Fruit fly (Drosophila melanogaster) whole organism: ENCODE measurements around the gene cyr.

ENCODE experiments used
- CG8478 ChIP-seq: fragments of >200 bp; optimal IDR thresholded peaks from 2 replicates; lab custom pipeline; 2018; ENCODE audit warnings: inconsistent platforms
- Dll ChIP-seq: fragments of >200 bp; optimal IDR thresholded peaks from 2 replicates; lab custom pipeline; 2017
- EcR ChIP-seq, 2 experiments: fragments of >200 bp; optimal IDR thresholded peaks; 2 replicates each; lab custom pipeline; 2017; ENCODE audit warnings: missing biosample characterization in 2 of 2, missing genetic modification characterization in 2 of 2, missing genetic modification reagents in 2 of 2
- pan ChIP-seq: fragments of >200 bp; optimal IDR thresholded peaks from 2 replicates; lab custom pipeline; 2017
- psq ChIP-seq: fragments of >200 bp; optimal IDR thresholded peaks from 2 replicates; lab custom pipeline; 2017
- usp ChIP-seq: fragments of >200 bp; optimal IDR thresholded peaks from 2 replicates; lab custom pipeline; 2017; ENCODE audit warnings: missing biosample characterization, missing genetic modification characterization, mixed read lengths

DNA sequence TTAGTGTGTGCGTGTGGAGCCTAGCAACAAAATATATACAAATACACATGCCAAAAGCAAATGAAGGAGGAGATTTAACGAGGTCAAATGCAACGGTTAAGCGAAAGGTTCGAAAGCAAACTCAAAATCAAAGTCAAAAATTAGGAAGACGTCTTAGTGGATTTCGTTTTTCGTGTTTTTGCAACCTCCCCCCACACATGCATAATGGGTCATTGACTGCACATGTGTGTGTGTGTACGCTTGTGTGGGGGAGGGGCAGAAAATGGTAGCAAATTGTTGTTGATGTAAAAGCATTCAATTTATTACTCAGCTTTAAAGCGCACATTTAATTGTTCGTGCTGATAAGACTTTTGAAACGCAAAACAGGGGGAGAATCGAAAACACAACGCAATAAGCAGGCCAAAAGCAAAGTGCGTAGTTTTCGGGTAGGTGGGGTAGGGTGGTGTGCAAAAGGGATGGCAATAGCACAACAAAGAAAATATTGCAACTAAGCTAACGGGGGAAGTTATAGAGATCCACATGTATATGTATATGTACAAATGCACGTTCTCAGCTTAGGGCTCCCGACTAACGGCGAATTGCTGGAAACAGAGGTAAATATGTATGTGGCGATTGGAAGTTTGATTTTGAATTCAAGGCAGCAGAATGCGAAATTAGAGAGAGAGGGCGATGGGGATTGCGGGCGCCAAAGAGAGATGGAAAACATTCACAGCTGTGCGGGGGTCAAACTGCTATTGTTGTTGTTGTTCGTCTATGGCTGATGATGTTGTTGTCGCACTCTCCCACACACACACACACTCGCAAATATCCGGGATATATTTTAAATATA lies 42.4 kb downstream of the cyr start:
- TF ChIP-seq CG8478 (lab: Kevin White, UChicago) (no peak), usp (no peak), pan (lab: Kevin White, UChicago) (no peak), Dll (lab: Kevin White, UChicago) (no peak), psq (no peak), EcR (GFP tag; optimal IDR thresholded peaks at IDR 0.05; lab: Kevin White, UChicago) (peak; percentile 81 to 84)
